Worm (Caenorhabditis elegans): ENCODE measurements around the gene arrd-24.

ce11 chrX:13929534-13929933, 50.8 kb downstream of the arrd-24 start, which contains the start of gene meg-1:
- no peak for TF ChIP-seq hlh-30 (tag; optimal IDR thresholded peaks at IDR 0.05; ENCODE audit: insufficient read depth)
- no peak for TF ChIP-seq sox-2 (GFP tag; IDR thresholded peaks at IDR 0.05)
- TF ChIP-seq ceh-24 (tag; optimal IDR thresholded peaks at IDR 0.05), result no peak
